Worm (Caenorhabditis elegans) whole organism, L3 larva: ENCODE results near the gene C05C10.5.

ENCODE experiments used
- ZK546.5 ChIP-seq: sonication (generic microtip); optimal IDR thresholded peaks from 2 replicates; lab custom pipeline; 2017; ENCODE audit warnings: missing biosample characterization, missing genetic modification characterization
- aly-2 ChIP-seq: fragments of 150-350 bp; optimal IDR thresholded peaks from 2 replicates; lab custom pipeline; 2014; ENCODE audit warnings: missing biosample characterization, missing genetic modification characterization
- ama-1 ChIP-seq: fragments of 150-350 bp; optimal IDR thresholded peaks from 2 replicates; lab custom pipeline; 2018
- ceh-16 ChIP-seq: sonication (generic microtip); optimal IDR thresholded peaks from 2 replicates; lab custom pipeline; 2017; ENCODE audit warnings: missing biosample characterization, missing genetic modification characterization
- ceh-28 ChIP-seq: fragments of 150-350 bp; optimal IDR thresholded peaks from 2 replicates; lab custom pipeline; 2014; ENCODE audit warnings: missing biosample characterization, missing genetic modification reagents, missing genetic modification characterization
- ceh-9 ChIP-seq: sonication (generic microtip); optimal IDR thresholded peaks from 2 replicates; lab custom pipeline; 2018; ENCODE audit warnings: missing biosample characterization, missing genetic modification characterization
- egl-27 ChIP-seq: sonication (generic microtip); optimal IDR thresholded peaks from 4 replicates; lab custom pipeline; 2017; ENCODE audit warnings: missing biosample characterization, missing genetic modification reagents, missing genetic modification characterization
- elt-1 ChIP-seq: fragments of 150-350 bp; optimal IDR thresholded peaks from 2 replicates; lab custom pipeline; 2014; ENCODE audit warnings: missing biosample characterization, missing genetic modification characterization
- elt-2 ChIP-seq: sonication (generic microtip); optimal IDR thresholded peaks from 2 replicates; lab custom pipeline; 2016; ENCODE audit warnings: missing genetic modification reagents, mild to moderate bottlenecking, missing genetic modification characterization, missing compliant biosample characterization
- fkh-10 ChIP-seq: sonication (generic microtip); optimal IDR thresholded peaks from 2 replicates; lab custom pipeline; 2017; ENCODE audit warnings: missing biosample characterization, missing genetic modification reagents, missing genetic modification characterization
- fkh-2 ChIP-seq: fragments of 150-350 bp; optimal IDR thresholded peaks from 2 replicates; lab custom pipeline; 2014; ENCODE audit warnings: missing biosample characterization, missing genetic modification reagents, missing genetic modification characterization
- hmg-11 ChIP-seq: sonication (generic microtip); optimal IDR thresholded peaks from 2 replicates; lab custom pipeline; 2016; ENCODE audit warnings: missing genetic modification characterization, missing compliant biosample characterization
- lin-39 ChIP-seq: fragments of 150-350 bp; optimal IDR thresholded peaks from 2 replicates; lab custom pipeline; 2018; ENCODE audit warnings: missing biosample characterization, missing genetic modification reagents, missing genetic modification characterization
- mml-1 ChIP-seq: fragments of 150-350 bp; sonication (generic microtip); optimal IDR thresholded peaks from 3 replicates; lab custom pipeline; 2014; ENCODE audit warnings: missing biosample characterization, missing genetic modification characterization
- nfya-1 ChIP-seq: sonication (generic microtip); optimal IDR thresholded peaks from 2 replicates; lab custom pipeline; 2017; ENCODE audit warnings: missing genetic modification characterization, mild to moderate bottlenecking, missing compliant biosample characterization, antibody characterized with exemption, moderate library complexity; ENCODE audit not compliant: insufficient read depth
- nhr-11 ChIP-seq: fragments of 150-350 bp; optimal IDR thresholded peaks from 2 replicates; lab custom pipeline; 2014; ENCODE audit warnings: missing biosample characterization, missing genetic modification characterization
- nhr-23 ChIP-seq: fragments of 150-350 bp; optimal IDR thresholded peaks from 2 replicates; lab custom pipeline; 2014; ENCODE audit warnings: missing biosample characterization, missing genetic modification reagents, missing genetic modification characterization
- nhr-237 ChIP-seq: fragments of 150-350 bp; optimal IDR thresholded peaks from 2 replicates; lab custom pipeline; 2014; ENCODE audit warnings: missing biosample characterization, missing genetic modification characterization
- nhr-28 ChIP-seq: fragments of 150-350 bp; optimal IDR thresholded peaks from 2 replicates; lab custom pipeline; 2014; ENCODE audit warnings: missing biosample characterization, missing genetic modification characterization
- nhr-43 ChIP-seq: sonication (generic microtip); optimal IDR thresholded peaks from 2 replicates; lab custom pipeline; 2016; ENCODE audit warnings: mild to moderate bottlenecking, missing genetic modification characterization, missing compliant biosample characterization; ENCODE audit not compliant: poor library complexity, severe bottlenecking
- nhr-67 ChIP-seq: fragments of 150-350 bp; optimal IDR thresholded peaks from 2 replicates; lab custom pipeline; 2014; ENCODE audit warnings: missing biosample characterization, missing genetic modification characterization
- nhr-76 ChIP-seq: fragments of 150-350 bp; sonication (generic microtip); optimal IDR thresholded peaks from 5 replicates; lab custom pipeline; 2014; ENCODE audit warnings: missing biosample characterization, missing genetic modification characterization
- nhr-77 ChIP-seq: fragments of 150-350 bp; optimal IDR thresholded peaks from 2 replicates; lab custom pipeline; 2014; ENCODE audit warnings: missing biosample characterization, missing genetic modification characterization
- pha-4 ChIP-seq: fragments of 150-350 bp; optimal IDR thresholded peaks from 2 replicates; lab custom pipeline; 2014; ENCODE audit warnings: missing biosample characterization, missing genetic modification reagents, missing genetic modification characterization
- pqm-1 ChIP-seq: fragments of 150-350 bp; optimal IDR thresholded peaks from 2 replicates; lab custom pipeline; 2017; ENCODE audit warnings: missing biosample characterization, missing genetic modification characterization, inconsistent platforms
- sea-2 ChIP-seq: fragments of 150-350 bp; sonication (generic microtip); optimal IDR thresholded peaks from 4 replicates; lab custom pipeline; 2014; ENCODE audit warnings: missing biosample characterization, missing genetic modification reagents, missing genetic modification characterization
- snpc-4 ChIP-seq: fragments of 150-350 bp; optimal IDR thresholded peaks from 2 replicates; lab custom pipeline; 2014; ENCODE audit warnings: missing biosample characterization, missing genetic modification characterization
- tbx-2 ChIP-seq: sonication (generic microtip); optimal IDR thresholded peaks from 2 replicates; lab custom pipeline; 2016; ENCODE audit warnings: mild to moderate bottlenecking, missing genetic modification characterization, missing compliant biosample characterization
- unc-62 ChIP-seq: fragments of 150-350 bp; sonication (generic microtip); optimal IDR thresholded peaks from 4 replicates; lab custom pipeline; 2014; ENCODE audit warnings: missing biosample characterization, missing genetic modification reagents, missing genetic modification characterization
- ztf-11 ChIP-seq: fragments of 150-350 bp; optimal IDR thresholded peaks from 2 replicates; lab custom pipeline; 2014; ENCODE audit warnings: missing biosample characterization, missing genetic modification characterization
- ztf-4 ChIP-seq: fragments of 150-350 bp; optimal IDR thresholded peaks from 2 replicates; lab custom pipeline; 2014; ENCODE audit warnings: missing biosample characterization, missing genetic modification characterization

Gene C05C10.5

ce11 chrII:9904459-9904858 is 34.4 kb upstream of the C05C10.5 start:
- TF ChIP-seq lin-39 (tag; lab: Kevin White, UChicago), result no peak
- no peak for TF ChIP-seq nhr-43 (tag; lab: Kevin White, UChicago)
- no peak for TF ChIP-seq ztf-4 (tag; lab: Kevin White, UChicago)
- TF ChIP-seq ztf-11 (tag; lab: Kevin White, UChicago), result no peak
- no peak for TF ChIP-seq ceh-16
- TF ChIP-seq fkh-10 (GFP tag; lab: Kevin White, UChicago), result no peak
- no peak for TF ChIP-seq nhr-67 (tag; lab: Kevin White, UChicago)
- no peak for TF ChIP-seq nhr-77
- TF ChIP-seq egl-27, result no peak
- TF ChIP-seq unc-62 (GFP tag; lab: Kevin White, UChicago), result no peak
- no peak for TF ChIP-seq ceh-9 (tag; lab: Kevin White, UChicago)
- TF ChIP-seq pqm-1 (tag; lab: Kevin White, UChicago), result no peak
- no peak for TF ChIP-seq nhr-237 (tag; lab: Kevin White, UChicago)
- no peak for TF ChIP-seq ceh-28 (tag; lab: Kevin White, UChicago)
- no peak for TF ChIP-seq fkh-2 (tag; lab: Kevin White, UChicago)
- no peak for TF ChIP-seq elt-2
- no peak for TF ChIP-seq nfya-1 (tag; lab: Kevin White, UChicago)

ce11 chrII:9914999-9915398 is 23.8 kb upstream of the C05C10.5 start, which contains the start of gene F26C11.3:
Gene F26C11.3 (minus strand): TSS chrII:9915099.
- no peak for TF ChIP-seq nhr-11 (tag; lab: Kevin White, UChicago)
- no peak for TF ChIP-seq hmg-11
- no peak for TF ChIP-seq nhr-77
- TF ChIP-seq aly-2 (tag; lab: Kevin White, UChicago), result no peak
- TF ChIP-seq ZK546.5, result no peak
- TF ChIP-seq unc-62 (GFP tag; lab: Kevin White, UChicago), result no peak
- no peak for TF ChIP-seq nhr-43 (tag; lab: Kevin White, UChicago)
- TF ChIP-seq elt-1 (tag; lab: Kevin White, UChicago), result no peak
- no peak for TF ChIP-seq pha-4 (tag; lab: Kevin White, UChicago)
- TF ChIP-seq, all 47 proteins: peak for 0

- TF ChIP-seq nhr-23 (tag; lab: Kevin White, UChicago) (no peak), fkh-10 (GFP tag; lab: Kevin White, UChicago) (no peak), nhr-77 (no peak), ceh-28 (tag; lab: Kevin White, UChicago) (no peak), ama-1 (lab: Kevin White, UChicago) (no peak), ztf-11 (tag; lab: Kevin White, UChicago) (no peak)
These were observed 22.7 kb upstream of the C05C10.5 start, which contains the start of gene F26C11.4 for ce11 chrII:9916177-9916576. Gene F26C11.4 (minus strand): TSS chrII:9916277.

- TF ChIP-seq snpc-4, result no peak
- TF ChIP-seq tbx-2 (tag; lab: Kevin White, UChicago), result no peak
- no peak for TF ChIP-seq sea-2
- no peak for TF ChIP-seq ZK546.5
- TF ChIP-seq elt-2, result no peak
These were observed 20.9 kb upstream of the C05C10.5 start, which contains the start of gene C05C10.8 for ce11 chrII:9917904-9918303. Gene C05C10.8 (minus strand): TSS chrII:9918004.

DNA sequence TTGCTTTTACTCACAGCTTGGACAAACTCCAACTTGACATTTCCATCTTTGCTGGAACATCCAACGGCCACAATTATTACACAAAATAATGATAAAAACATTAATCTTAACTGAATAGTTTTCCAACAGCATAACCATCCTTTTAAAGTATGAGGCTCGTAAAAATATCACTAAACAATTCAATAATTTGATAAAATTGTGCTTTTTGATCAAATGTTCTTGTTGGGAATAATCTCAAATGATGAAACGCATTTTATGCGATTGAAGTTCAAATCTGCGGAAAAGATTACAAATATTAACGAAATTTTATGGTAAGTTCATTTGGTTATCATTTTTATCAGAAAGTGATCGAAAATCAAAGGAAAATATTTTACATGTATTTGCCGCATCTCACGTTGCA is 18.4 kb upstream of the C05C10.5 start, which contains the start of gene pho-10:
Gene pho-10 (minus strand): TSS at position 101 of the 400 bp plus-strand sequence.
- TF ChIP-seq mml-1 (no peak), aly-2 (tag; lab: Kevin White, UChicago) (no peak), ceh-9 (tag; lab: Kevin White, UChicago) (no peak), nhr-28 (tag; lab: Kevin White, UChicago) (no peak), fkh-10 (GFP tag; lab: Kevin White, UChicago) (no peak), ceh-28 (tag; lab: Kevin White, UChicago) (no peak), nhr-76 (no peak)

- no peak for TF ChIP-seq fkh-10 (GFP tag; lab: Kevin White, UChicago)
- TF ChIP-seq nfya-1 (tag; lab: Kevin White, UChicago), result peak; percentile 35
- TF ChIP-seq tbx-2 (tag; lab: Kevin White, UChicago), result no peak
- no peak for TF ChIP-seq ZK546.5
These were observed 17.1 kb upstream of the C05C10.5 start, which contains the start of gene C05C10.2 for ce11 chrII:9921622-9922269. Gene C05C10.2 (plus strand): TSS chrII:9922219.
